Worm (Caenorhabditis elegans) whole organism, L4 larva: ENCODE measurements around the gene R05F9.7.
A peak's percentile ranks its signal among the peaks of the same experiment; 100 is the strongest.

Experiments used
- F10B5.3 ChIP-seq: sonication (generic microtip); optimal IDR thresholded peaks from 2 replicates; lab custom pipeline; 2016; ENCODE audit warnings: mild to moderate bottlenecking, missing genetic modification characterization, missing compliant biosample characterization
- F44E2.7 ChIP-seq: fragments of 200-800 bp; sonication (Bioruptor generic); IDR thresholded peaks from 2 replicates; pipeline ENCODE4 v2.1.2; 2022; ENCODE audit warnings: missing genetic modification characterization, missing compliant biosample characterization
- R02D3.7 ChIP-seq: fragments of 150-350 bp; sonication (generic microtip); optimal IDR thresholded peaks from 3 replicates; lab custom pipeline; 2014; ENCODE audit warnings: missing biosample characterization, missing genetic modification characterization
- T20F7.1 ChIP-seq: fragments of 200-800 bp; sonication (Bioruptor generic); optimal IDR thresholded peaks from 2 replicates; lab custom pipeline; 2018; ENCODE audit warnings: mild to moderate bottlenecking, missing genetic modification characterization, missing compliant biosample characterization
- Y5F2A.4 ChIP-seq: fragments of 200-800 bp; sonication (Bioruptor generic); optimal IDR thresholded peaks from 2 replicates; lab custom pipeline; 2018; ENCODE audit warnings: mild to moderate bottlenecking, missing genetic modification characterization, missing compliant biosample characterization
- Y75B8A.6 ChIP-seq: fragments of 200-800 bp; sonication (Bioruptor generic); IDR thresholded peaks from 2 replicates; pipeline ENCODE4 v1.3.6; 2022; ENCODE audit warnings: missing genetic modification reagents, missing genetic modification characterization, missing compliant biosample characterization
- aha-1 ChIP-seq: fragments of 150-350 bp; peaks from one replicate; lab custom pipeline; 2014; ENCODE audit warnings: missing biosample characterization, missing genetic modification characterization
- aly-2 ChIP-seq: sonication (generic microtip); optimal IDR thresholded peaks from 2 replicates; lab custom pipeline; 2018; ENCODE audit warnings: missing biosample characterization, missing genetic modification characterization
- ceh-20 ChIP-seq: fragments of 200-800 bp; sonication (Bioruptor generic); IDR thresholded peaks from 2 replicates; pipeline ENCODE4 v1.3.6; 2022; ENCODE audit warnings: missing genetic modification reagents, missing genetic modification characterization, missing compliant biosample characterization
- ceh-28 ChIP-seq: fragments of 150-350 bp; optimal IDR thresholded peaks from 2 replicates; lab custom pipeline; 2014; ENCODE audit warnings: missing biosample characterization, missing genetic modification reagents, missing genetic modification characterization
- ceh-44 ChIP-seq: fragments of 200-800 bp; sonication (Bioruptor generic); IDR thresholded peaks from 2 replicates; pipeline ENCODE4 v1.3.6; 2022; ENCODE audit warnings: missing genetic modification reagents, missing genetic modification characterization, missing compliant biosample characterization
- ces-1 ChIP-seq: fragments of 150-350 bp; sonication (generic microtip); optimal IDR thresholded peaks from 4 replicates; lab custom pipeline; 2014; ENCODE audit warnings: missing biosample characterization, missing genetic modification reagents, missing genetic modification characterization
- ctbp-1 ChIP-seq: fragments of 200-800 bp; sonication (Bioruptor generic); IDR thresholded peaks from 2 replicates; pipeline ENCODE4 v1.3.6; 2022; ENCODE audit warnings: missing genetic modification reagents, missing genetic modification characterization, missing compliant biosample characterization
- daf-8 ChIP-seq: fragments of 200-800 bp; sonication (Bioruptor generic); IDR thresholded peaks from 2 replicates; pipeline ENCODE4 v1.3.6; 2022; ENCODE audit warnings: missing genetic modification characterization, missing compliant biosample characterization
- dpl-1 ChIP-seq: fragments of 150-350 bp; optimal IDR thresholded peaks from 2 replicates; lab custom pipeline; 2014; ENCODE audit warnings: missing biosample characterization, missing genetic modification reagents, missing genetic modification characterization
- dve-1 ChIP-seq: sonication (generic microtip); optimal IDR thresholded peaks from 2 replicates; lab custom pipeline; 2017; ENCODE audit warnings: antibody characterized with exemption, mild to moderate bottlenecking, missing genetic modification characterization, missing compliant biosample characterization; ENCODE audit not compliant: insufficient read depth
- gei-8 ChIP-seq: fragments of 200-800 bp; sonication (Bioruptor generic); optimal IDR thresholded peaks from 2 replicates; lab custom pipeline; 2018; ENCODE audit warnings: mild to moderate bottlenecking, missing genetic modification characterization, missing compliant biosample characterization
- hlh-11 ChIP-seq: fragments of 200-800 bp; sonication (Bioruptor generic); optimal IDR thresholded peaks from 2 replicates; lab custom pipeline; 2018; ENCODE audit warnings: mild to moderate bottlenecking, missing genetic modification characterization, missing compliant biosample characterization
- hlh-30 ChIP-seq: sonication (generic microtip); optimal IDR thresholded peaks from 2 replicates; lab custom pipeline; 2017; ENCODE audit warnings: antibody characterized with exemption, mild to moderate bottlenecking, missing genetic modification characterization, missing compliant biosample characterization; ENCODE audit not compliant: insufficient read depth
- lim-7 ChIP-seq: fragments of 200-800 bp; sonication (Bioruptor generic); IDR thresholded peaks from 2 replicates; pipeline ENCODE4 v1.3.6; 2022; ENCODE audit warnings: missing genetic modification characterization, missing compliant biosample characterization
- lin-29 ChIP-seq: fragments of 200-800 bp; sonication (Bioruptor generic); IDR thresholded peaks from 2 replicates; pipeline ENCODE4 v1.3.6; 2022; ENCODE audit warnings: missing genetic modification reagents, missing genetic modification characterization, missing compliant biosample characterization
- lin-38 ChIP-seq: fragments of 200-800 bp; sonication (Bioruptor generic); IDR thresholded peaks from 2 replicates; pipeline ENCODE4 v1.3.6; 2022; ENCODE audit warnings: missing genetic modification reagents, missing genetic modification characterization, missing compliant biosample characterization
- lir-3 ChIP-seq: sonication (generic microtip); optimal IDR thresholded peaks from 2 replicates; lab custom pipeline; 2016; ENCODE audit warnings: mild to moderate bottlenecking, missing genetic modification characterization, missing compliant biosample characterization
- madf-9 ChIP-seq: fragments of 200-800 bp; sonication (Bioruptor generic); conservative IDR thresholded peaks from 2 replicates; pipeline ENCODE4 v1.3.6; 2022; ENCODE audit warnings: missing genetic modification reagents, missing genetic modification characterization, missing compliant biosample characterization
- mdt-29 ChIP-seq: fragments of 200-800 bp; sonication (Bioruptor generic); IDR thresholded peaks from 2 replicates; pipeline ENCODE4 v1.3.6; 2022; ENCODE audit warnings: missing genetic modification reagents, missing genetic modification characterization, missing compliant biosample characterization
- mes-2 ChIP-seq: sonication (generic microtip); optimal IDR thresholded peaks from 2 replicates; lab custom pipeline; 2016; ENCODE audit warnings: missing genotype, mild to moderate bottlenecking, missing genetic modification characterization, missing compliant biosample characterization; ENCODE audit not compliant: poor library complexity, severe bottlenecking
- mxl-2 ChIP-seq: fragments of 200-800 bp; sonication (Bioruptor generic); conservative IDR thresholded peaks from 2 replicates; pipeline ENCODE4 v1.3.6; 2022; ENCODE audit warnings: missing genetic modification reagents, missing genetic modification characterization, missing compliant biosample characterization
- nhr-10 ChIP-seq: fragments of 150-350 bp; optimal IDR thresholded peaks from 2 replicates; lab custom pipeline; 2014; ENCODE audit warnings: missing biosample characterization, missing genetic modification characterization
- nhr-11 ChIP-seq: fragments of 150-350 bp; optimal IDR thresholded peaks from 2 replicates; lab custom pipeline; 2014; ENCODE audit warnings: missing biosample characterization, missing genetic modification characterization
- nhr-111 ChIP-seq: fragments of 200-800 bp; sonication (Bioruptor generic); optimal IDR thresholded peaks from 2 replicates; lab custom pipeline; 2018; ENCODE audit warnings: mild to moderate bottlenecking, missing genetic modification characterization, missing compliant biosample characterization
- nhr-237 ChIP-seq: sonication (generic microtip); optimal IDR thresholded peaks from 2 replicates; lab custom pipeline; 2017; ENCODE audit warnings: missing biosample characterization, missing genetic modification characterization
- nhr-25 ChIP-seq: sonication (generic microtip); optimal IDR thresholded peaks from 2 replicates; lab custom pipeline; 2017; ENCODE audit warnings: missing genetic modification characterization, mild to moderate bottlenecking, missing compliant biosample characterization, antibody characterized with exemption, moderate library complexity, borderline replicate concordance; ENCODE audit not compliant: insufficient read depth
- nhr-28 ChIP-seq: fragments of 150-350 bp; optimal IDR thresholded peaks from 2 replicates; lab custom pipeline; 2014; ENCODE audit warnings: missing biosample characterization, missing genetic modification characterization
- nhr-41 ChIP-seq: fragments of 200-800 bp; sonication (Bioruptor generic); IDR thresholded peaks from 2 replicates; pipeline ENCODE4 v1.3.6; 2022; ENCODE audit warnings: missing genetic modification reagents, missing genetic modification characterization, missing compliant biosample characterization
- nhr-42 ChIP-seq: fragments of 200-800 bp; sonication (Bioruptor generic); IDR thresholded peaks from 2 replicates; pipeline ENCODE4 v1.3.6; 2022; ENCODE audit warnings: missing genetic modification characterization, missing compliant biosample characterization
- nhr-77 ChIP-seq: fragments of 150-350 bp; optimal IDR thresholded peaks from 2 replicates; lab custom pipeline; 2014; ENCODE audit warnings: missing biosample characterization, missing genetic modification characterization
- rbr-2 ChIP-seq: sonication (generic microtip); optimal IDR thresholded peaks from 2 replicates; lab custom pipeline; 2016; ENCODE audit warnings: missing genotype, missing genetic modification characterization, missing compliant biosample characterization
- spr-1 ChIP-seq: sonication (generic microtip); optimal IDR thresholded peaks from 2 replicates; lab custom pipeline; 2016; ENCODE audit warnings: mild to moderate bottlenecking, missing genetic modification characterization, missing compliant biosample characterization
- spr-3 ChIP-seq: fragments of 200-800 bp; sonication (Bioruptor generic); optimal IDR thresholded peaks from 2 replicates; lab custom pipeline; 2018; ENCODE audit warnings: mild to moderate bottlenecking, missing genetic modification characterization, missing compliant biosample characterization
- tag-97 ChIP-seq: fragments of 200-800 bp; sonication (Bioruptor generic); IDR thresholded peaks from 2 replicates; pipeline ENCODE4 v1.3.6; 2022; ENCODE audit warnings: missing genetic modification characterization, missing compliant biosample characterization
- tra-1 ChIP-seq: fragments of 200-800 bp; sonication (Bioruptor generic); IDR thresholded peaks from 2 replicates; pipeline ENCODE4 v1.3.6; 2022; ENCODE audit warnings: missing genetic modification reagents, missing genetic modification characterization, missing compliant biosample characterization
- unc-39 ChIP-seq: sonication (generic microtip); optimal IDR thresholded peaks from 2 replicates; lab custom pipeline; 2017; ENCODE audit warnings: missing biosample characterization, missing genetic modification characterization
- unc-62 ChIP-seq, 3 experiments: fragments of 150-350 bp in 1 of 3; sonication (generic microtip); optimal IDR thresholded peaks in 2 of 3; peaks in 1 of 3; 1 replicate in 1 of 3; 2 replicates in 2 of 3; lab custom pipeline; 2014 to 2017; ENCODE audit warnings: missing biosample characterization in 3 of 3, missing genetic modification characterization in 3 of 3, missing genetic modification reagents in 3 of 3, missing genotype in 1 of 3
- vab-7 ChIP-seq: fragments of 200-800 bp; sonication (Bioruptor generic); IDR thresholded peaks from 2 replicates; pipeline ENCODE4 v1.3.6; 2022; ENCODE audit warnings: missing genetic modification reagents, missing genetic modification characterization, missing compliant biosample characterization
- zag-1 ChIP-seq: fragments of 150-350 bp; optimal IDR thresholded peaks from 2 replicates; lab custom pipeline; 2014; ENCODE audit warnings: missing biosample characterization, missing genetic modification characterization
- zfp-3 ChIP-seq: fragments of 200-800 bp; sonication (Bioruptor generic); conservative IDR thresholded peaks from 2 replicates; pipeline ENCODE4 v1.3.6; 2022; ENCODE audit warnings: missing genetic modification reagents, missing genetic modification characterization, missing compliant biosample characterization
- zip-11 ChIP-seq: fragments of 200-800 bp; sonication (Bioruptor generic); IDR thresholded peaks from 2 replicates; pipeline ENCODE4 v1.3.6; 2022; ENCODE audit warnings: missing genetic modification characterization, missing compliant biosample characterization

R05F9.7 gene

DNA sequence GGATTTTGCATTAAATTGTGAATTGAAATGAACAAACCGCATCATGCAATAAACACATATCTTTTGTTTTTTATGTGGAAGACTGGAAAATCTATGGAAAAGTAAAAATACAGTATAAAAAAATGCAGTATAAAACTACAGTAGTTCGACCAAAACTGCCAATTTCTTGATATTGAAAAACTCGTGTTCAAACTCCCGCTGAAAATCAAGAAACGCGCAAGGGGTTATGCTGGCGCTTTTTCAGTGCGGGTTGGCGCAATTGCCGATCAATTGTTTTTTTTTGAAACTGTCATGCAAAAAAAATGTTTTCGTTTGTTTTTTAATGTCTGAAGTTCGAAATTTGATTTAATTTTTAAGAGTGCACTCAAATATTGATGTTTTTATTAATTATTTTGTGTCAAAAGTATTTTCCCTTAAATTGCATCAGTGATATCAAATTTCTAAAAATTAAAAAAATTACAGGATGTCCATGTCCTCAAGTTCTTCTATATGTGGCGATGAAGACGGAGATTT is 34.4 kb upstream of the R05F9.7 start, which contains the start of gene dnj-9 (continued):
- peak; percentile 92 for TF ChIP-seq lin-38 (GFP tag; lab: Robert Waterston, UW)
- TF ChIP-seq ctbp-1 (GFP tag; lab: Robert Waterston, UW): peak; percentile 88
- TF ChIP-seq dpl-1 (GFP tag; lab: Kevin White, UChicago): peak; percentile 100
- no peak for TF ChIP-seq daf-8 (GFP tag; lab: Robert Waterston, UW)
- TF ChIP-seq rbr-2 (tag; lab: Kevin White, UChicago): peak; percentile 94
- TF ChIP-seq spr-1 (tag; lab: Kevin White, UChicago): peak; percentile 94
- TF ChIP-seq aha-1 (tag; lab: Kevin White, UChicago): peak; percentile 99
- TF ChIP-seq R02D3.7 (tag; lab: Kevin White, UChicago): no peak
- TF ChIP-seq F10B5.3 (tag; lab: Kevin White, UChicago): peak; percentile 93
- no peak for TF ChIP-seq lim-7 (GFP tag; lab: Robert Waterston, UW)
- peak; percentile 76 for TF ChIP-seq zag-1
- peak; percentile 92 for TF ChIP-seq hlh-11 (tag; lab: Kevin White, UChicago)
- TF ChIP-seq tag-97 (GFP tag; lab: Robert Waterston, UW): no peak
- TF ChIP-seq aly-2 (tag; lab: Kevin White, UChicago): no peak
- no peak for TF ChIP-seq nhr-111 (GFP tag; lab: Kevin White, UChicago)
- TF ChIP-seq F44E2.7 (GFP tag; lab: Robert Waterston, UW): no peak
- peak; percentile 98 for TF ChIP-seq dve-1 (tag; lab: Kevin White, UChicago)
- peak in 1 of 2 experiments; percentile 98 for TF ChIP-seq unc-62 (GFP tag; optimal IDR thresholded peaks at IDR 0.05 in 1 of 2; lab: Kevin White, UChicago)
- no peak for TF ChIP-seq unc-62 (tag; optimal IDR thresholded peaks at IDR 0.05; lab: Kevin White, UChicago)
- peak; percentile 82 for TF ChIP-seq nhr-42 (GFP tag; lab: Robert Waterston, UW)
- no peak for TF ChIP-seq ceh-28 (tag; lab: Kevin White, UChicago)
- peak; percentile 93 for TF ChIP-seq nhr-77 (tag; lab: Kevin White, UChicago)
- 0 out of 2 replicates have a peak, but pooled peaks have one; percentile 20 for TF ChIP-seq ceh-44
- peak; percentile 79; the same call in 1 of the 2 replicates for TF ChIP-seq mdt-29 (GFP tag; lab: Robert Waterston, UW)
- TF ChIP-seq spr-3 (GFP tag; lab: Kevin White, UChicago): peak; percentile 92
- peak; percentile 94 for TF ChIP-seq zfp-3 (GFP tag; lab: Robert Waterston, UW)
- peak; percentile 84 for TF ChIP-seq nhr-11 (tag; lab: Kevin White, UChicago)
- TF ChIP-seq gei-8 (GFP tag; lab: Kevin White, UChicago): no peak
- no peak for TF ChIP-seq Y75B8A.6 (GFP tag; lab: Robert Waterston, UW)
- no peak for TF ChIP-seq nhr-10 (tag; lab: Kevin White, UChicago)
- TF ChIP-seq unc-39 (tag; lab: Kevin White, UChicago): no peak
- no peak for TF ChIP-seq Y5F2A.4 (GFP tag; lab: Kevin White, UChicago)
- peak; percentile 80 for TF ChIP-seq mxl-2 (GFP tag; lab: Robert Waterston, UW)
- TF ChIP-seq ces-1 (GFP tag; lab: Kevin White, UChicago): peak; percentile 52
- TF ChIP-seq lin-29 (GFP tag; lab: Robert Waterston, UW): peak; percentile 87
- TF ChIP-seq hlh-30 (tag; lab: Kevin White, UChicago): peak; percentile 88
- TF ChIP-seq ceh-20 (GFP tag; lab: Robert Waterston, UW): peak; percentile 90
- TF ChIP-seq nhr-237: no peak
- TF ChIP-seq mes-2: peak; percentile 95
- TF ChIP-seq nhr-25: peak; percentile 88
- TF ChIP-seq madf-9 (GFP tag; lab: Robert Waterston, UW): peak; percentile 63
- peak; percentile 86; the same call in 1 of the 2 replicates for TF ChIP-seq tra-1 (GFP tag; lab: Robert Waterston, UW)
- peak; percentile 18 for TF ChIP-seq lir-3
- no peak for TF ChIP-seq zip-11 (GFP tag; lab: Robert Waterston, UW)
- TF ChIP-seq nhr-28 (tag; lab: Kevin White, UChicago): peak; percentile 83
- peak; percentile 88 for TF ChIP-seq T20F7.1 (GFP tag; lab: Kevin White, UChicago)
- TF ChIP-seq nhr-41 (GFP tag; lab: Robert Waterston, UW): no peak
- no peak for TF ChIP-seq vab-7
